Fruit fly (Drosophila melanogaster): ENCODE results near the gene CG10013.

CG10013 gene

DNA sequence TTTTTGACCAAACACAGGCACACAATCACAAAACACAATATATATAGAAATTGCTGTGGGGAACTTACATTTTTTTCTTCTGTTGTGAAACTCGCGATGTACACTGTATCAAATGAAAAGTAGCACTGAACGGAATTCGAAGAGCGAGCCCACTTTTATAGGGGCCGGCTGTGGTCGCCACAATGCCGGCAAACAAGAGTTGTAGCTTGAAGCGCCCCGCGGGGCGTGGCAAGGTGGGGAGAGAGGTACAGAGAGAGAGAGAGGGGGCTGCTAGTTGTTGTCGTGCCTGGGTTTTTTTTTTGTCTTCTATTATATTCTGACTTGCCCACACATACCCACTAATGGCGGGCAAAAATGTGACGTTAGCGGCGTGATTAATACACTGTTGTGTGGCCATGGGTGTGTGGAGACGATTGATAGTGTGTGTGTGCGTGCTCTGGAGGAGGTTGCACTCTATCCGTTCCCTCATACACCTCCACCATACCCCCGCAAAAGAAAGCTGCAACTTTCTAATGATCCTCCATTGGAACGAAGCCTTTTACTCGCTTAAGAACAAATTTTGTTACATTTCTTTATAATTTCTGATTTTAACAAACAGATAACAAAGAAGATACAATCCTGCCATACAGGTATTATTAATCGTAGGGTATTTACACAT lies 45.9 kb downstream of the CG10013 start, which contains the start of gene GstD1 (continued):
- TF ChIP-seq Ets97D (GFP tag; optimal IDR thresholded peaks at IDR 0.05) (no peak), Nf-YA (GFP tag; IDR thresholded peaks at IDR 0.05) (no peak), BtbVII (GFP tag; optimal IDR thresholded peaks at IDR 0.05) (peak; percentile 49), CG7963 (GFP tag; IDR thresholded peaks at IDR 0.05; ENCODE audit: partially characterized antibody) (peak; percentile 45; the same call in 1 of the 3 replicates), ems (GFP tag; optimal IDR thresholded peaks at IDR 0.05) (no peak), ara (GFP tag; IDR thresholded peaks at IDR 0.05) (no peak), CG15479 (GFP tag; optimal IDR thresholded peaks at IDR 0.05) (no peak), CG9817 (tag; optimal IDR thresholded peaks at IDR 0.05) (peak; percentile 30), lola (GFP tag; optimal IDR thresholded peaks at IDR 0.05) (no peak), CG34422 (GFP tag; IDR thresholded peaks at IDR 0.05) (peak; percentile 81; the same call in 1 of the 3 replicates), Hmx (GFP tag; optimal IDR thresholded peaks at IDR 0.05) (no peak), lbe (GFP tag; optimal IDR thresholded peaks at IDR 0.05) (no peak), CG13775 (GFP tag; optimal IDR thresholded peaks at IDR 0.05) (peak; percentile 9), HLH54F (GFP tag; optimal IDR thresholded peaks at IDR 0.05) (no peak), D19A (tag; optimal IDR thresholded peaks at IDR 0.05) (peak; percentile 98), Doc2 (GFP tag; IDR thresholded peaks at IDR 0.05) (no peak), Mes4 (GFP tag; optimal IDR thresholded peaks at IDR 0.05) (no peak), insv (GFP tag; optimal IDR thresholded peaks at IDR 0.05) (no peak), CG4707 (GFP tag; optimal IDR thresholded peaks at IDR 0.05) (no peak), cato (GFP tag; optimal IDR thresholded peaks at IDR 0.05; ENCODE audit: borderline replicate concordance) (no peak), Asciz (GFP tag; optimal IDR thresholded peaks at IDR 0.05) (no peak), CG14860 (GFP tag; IDR thresholded peaks at IDR 0.05; ENCODE audit: partially characterized antibody) (no peak), CG8388 (GFP tag; optimal IDR thresholded peaks at IDR 0.05) (no peak), CG6272 (GFP tag; IDR thresholded peaks at IDR 0.05) (no peak), klu (GFP tag; IDR thresholded peaks at IDR 0.05) (no peak), gem (tag; optimal IDR thresholded peaks at IDR 0.05) (peak; percentile 65), H2.0 (GFP tag; IDR thresholded peaks at IDR 0.05) (0 out of 2 replicates have a peak, but pooled peaks have one; percentile 4), zfh2 (GFP tag; optimal IDR thresholded peaks at IDR 0.05) (no peak), run (tag; optimal IDR thresholded peaks at IDR 0.05) (no peak), Gug (GFP tag; IDR thresholded peaks at IDR 0.05) (no peak), az2 (GFP tag; optimal IDR thresholded peaks at IDR 0.05) (no peak), grn (GFP tag; optimal IDR thresholded peaks at IDR 0.05) (no peak), da (GFP tag; optimal IDR thresholded peaks at IDR 0.05) (no peak), fu2 (GFP tag; optimal IDR thresholded peaks at IDR 0.05) (peak; percentile 26), lov (optimal IDR thresholded peaks at IDR 0.05) (no peak), lov (GFP tag; IDR thresholded peaks at IDR 0.05) (0 out of 3 replicates have a peak, but pooled peaks have one; percentile 46), lmd (GFP tag; IDR thresholded peaks at IDR 0.05) (peak; percentile 47), CG7271 (tag; optimal IDR thresholded peaks at IDR 0.05) (no peak), CG18476 (GFP tag; optimal IDR thresholded peaks at IDR 0.05) (peak; percentile 7), hth (optimal IDR thresholded peaks at IDR 0.05) (no peak), CG10979 (tag; optimal IDR thresholded peaks at IDR 0.05) (peak; percentile 12), bowl (GFP tag; IDR thresholded peaks at IDR 0.05) (no peak), HLHmδ (GFP tag; optimal IDR thresholded peaks at IDR 0.05) (no peak), CG12744 (GFP tag; optimal IDR thresholded peaks at IDR 0.05) (no peak), Rfx (GFP tag; IDR thresholded peaks at IDR 0.05) (peak; percentile 57), CG3407 (GFP tag; optimal IDR thresholded peaks at IDR 0.05) (no peak), CG15514 (GFP tag; optimal IDR thresholded peaks at IDR 0.05) (peak; percentile 24), rib (GFP tag; IDR thresholded peaks at IDR 0.05) (peak; percentile 87), CG31441 (GFP tag; IDR thresholded peaks at IDR 0.05) (no peak), CG10321 (GFP tag; IDR thresholded peaks at IDR 0.05) (0 out of 2 replicates have a peak, but pooled peaks have one; percentile 20), lilli (GFP tag; optimal IDR thresholded peaks at IDR 0.05) (peak; percentile 31)
